Worm (Caenorhabditis elegans): ENCODE measurements around the gene F42G2.7.
A peak's percentile ranks its signal among the peaks of the same experiment; 100 is the strongest.

Gene F42G2.7

ce11 chrII:2377751-2378150 is 40.2 kb upstream of the F42G2.7 start, which contains the start of gene F16G10.6:
TSS of gene F16G10.6 (minus strand) at chrII:2377851.
- TF ChIP-seq rec-8 (tag; optimal IDR thresholded peaks at IDR 0.05) (no peak), F57C9.4 (tag; optimal IDR thresholded peaks at IDR 0.05) (no peak), ceh-100 (GFP tag; IDR thresholded peaks at IDR 0.05) (no peak), hlh-26 (GFP tag; conservative IDR thresholded peaks at IDR 0.05) (no peak), ZK185.1 (tag; optimal IDR thresholded peaks at IDR 0.05; ENCODE audit: poor library complexity, severe bottlenecking) (no peak), lin-35 (GFP tag; optimal IDR thresholded peaks at IDR 0.05) (no peak), zim-3 (tag; optimal IDR thresholded peaks at IDR 0.05) (no peak), ets-4 (GFP tag; optimal IDR thresholded peaks at IDR 0.05) (no peak), let-607 (tag; optimal IDR thresholded peaks at IDR 0.05) (no peak), madf-6 (GFP tag; IDR thresholded peaks at IDR 0.05) (no peak), ztf-6 (GFP tag; IDR thresholded peaks at IDR 0.05) (no peak), nhr-120 (GFP tag; IDR thresholded peaks at IDR 0.05) (no peak), hmg-1.2 (GFP tag; IDR thresholded peaks at IDR 0.05) (no peak)

ce11 chrII:2378465-2379009 is 39.4 kb upstream of the F42G2.7 start:
- TF ChIP-seq sdz-38 (tag; optimal IDR thresholded peaks at IDR 0.05) (no peak), B0261.1 (tag; optimal IDR thresholded peaks at IDR 0.05) (no peak), lin-54 (GFP tag; optimal IDR thresholded peaks at IDR 0.05) (no peak), Y95B8A.8 (GFP tag; IDR thresholded peaks at IDR 0.05) (no peak), let-607 (tag; optimal IDR thresholded peaks at IDR 0.05) (peak; percentile 79 to 88), K11D2.4 (GFP tag; IDR thresholded peaks at IDR 0.05) (0 out of 2 replicates have a peak, but pooled peaks have one; percentile 20), ztf-25 (GFP tag; IDR thresholded peaks at IDR 0.05) (no peak), nfya-2 (GFP tag; IDR thresholded peaks at IDR 0.05) (no peak), ztf-26 (tag; optimal IDR thresholded peaks at IDR 0.05) (peak; percentile 19), C06A6.2 (GFP tag; conservative IDR thresholded peaks at IDR 0.05) (peak; percentile 61), ccch-3 (GFP tag; optimal IDR thresholded peaks at IDR 0.05) (no peak), F37B4.10 (GFP tag; IDR thresholded peaks at IDR 0.05) (no peak), nfya-1 (tag; optimal IDR thresholded peaks at IDR 0.05; ENCODE audit: borderline replicate concordance, insufficient read depth) (no peak), let-526 (GFP tag; IDR thresholded peaks at IDR 0.05) (0 out of 2 replicates have a peak, but pooled peaks have one; percentile 17), pbrm-1 (GFP tag; IDR thresholded peaks at IDR 0.05) (peak; percentile 28; the same call in 1 of the 2 replicates), nhr-90 (tag; optimal IDR thresholded peaks at IDR 0.05) (peak; percentile 97), dpff-1 (tag; optimal IDR thresholded peaks at IDR 0.05) (no peak), lin-26 (GFP tag; IDR thresholded peaks at IDR 0.05) (no peak), somi-1 (GFP tag; optimal IDR thresholded peaks at IDR 0.05) (no peak), atf-7 (tag; optimal IDR thresholded peaks at IDR 0.05) (peak; percentile 99), ceh-100 (GFP tag; IDR thresholded peaks at IDR 0.05) (no peak), ztf-28 (GFP tag; IDR thresholded peaks at IDR 0.05) (no peak), lag-1 (GFP tag; IDR thresholded peaks at IDR 0.05) (no peak), ztf-18 (tag; optimal IDR thresholded peaks at IDR 0.05) (peak; percentile 12), tbp1 (GFP tag; optimal IDR thresholded peaks at IDR 0.05) (peak; percentile 65), F57A8.1 (GFP tag; optimal IDR thresholded peaks at IDR 0.05) (no peak), dox-1 (GFP tag; IDR thresholded peaks at IDR 0.05) (peak; percentile 90; the same call in 1 of the 2 replicates), madf-10 (tag; optimal IDR thresholded peaks at IDR 0.05) (peak; percentile 41), rcor-1 (GFP tag; IDR thresholded peaks at IDR 0.05) (no peak), ztf-22 (GFP tag; optimal IDR thresholded peaks at IDR 0.05) (peak; percentile 100), cebp-2 (GFP tag; IDR thresholded peaks at IDR 0.05) (no peak), C17E4.6 (GFP tag; IDR thresholded peaks at IDR 0.05) (no peak), pha-4 (tag; optimal IDR thresholded peaks at IDR 0.05) (no peak), F49E8.2 (tag; optimal IDR thresholded peaks at IDR 0.05; ENCODE audit: insufficient read depth) (no peak), ekl-4 (GFP tag; IDR thresholded peaks at IDR 0.05) (no peak), F55B11.4 (tag; optimal IDR thresholded peaks at IDR 0.05; ENCODE audit: borderline replicate concordance, insufficient read depth) (no peak)

Measured in whole organism, young adult.